Worm (Caenorhabditis elegans) whole organism, early embryonic: ENCODE data around the gene Y41D4B.17.

Experiments
- aly-1 ChIP-seq: sonication (generic microtip); optimal IDR thresholded peaks from 2 replicates; lab custom pipeline; 2016; ENCODE audit warnings: missing genetic modification characterization, missing compliant biosample characterization
- ama-1 ChIP-seq: fragments of 150-350 bp; optimal IDR thresholded peaks from 2 replicates; lab custom pipeline; 2014
- ceh-13 ChIP-seq: fragments of 200-800 bp; sonication (Bioruptor generic); optimal IDR thresholded peaks from 2 replicates; lab custom pipeline; 2018; ENCODE audit warnings: mild to moderate bottlenecking, missing genetic modification characterization, missing compliant biosample characterization
- ceh-36 ChIP-seq: sonication (generic microtip); optimal IDR thresholded peaks from 2 replicates; lab custom pipeline; 2016; ENCODE audit warnings: missing genetic modification characterization, inconsistent platforms, missing compliant biosample characterization
- hmg-4 ChIP-seq: fragments of 200-800 bp; sonication (Bioruptor generic); optimal IDR thresholded peaks from 2 replicates; lab custom pipeline; 2018; ENCODE audit warnings: mild to moderate bottlenecking, missing genetic modification characterization, missing compliant biosample characterization
- scrt-1 ChIP-seq: fragments of 200-800 bp; sonication (Bioruptor generic); IDR thresholded peaks from 2 replicates; pipeline ENCODE4 v1.3.6; 2022; ENCODE audit warnings: missing genetic modification characterization, missing compliant biosample characterization
- tbx-37 ChIP-seq: fragments of 200-800 bp; sonication (Bioruptor generic); conservative IDR thresholded peaks from 2 replicates; pipeline ENCODE4 v1.3.6; 2022; ENCODE audit warnings: missing genetic modification reagents, missing genetic modification characterization, missing compliant biosample characterization

ce11 chrIV:1600784-1601183 is 40.9 kb downstream of the Y41D4B.17 start:
- TF ChIP-seq ceh-36 (tag; lab: Kevin White, UChicago) (no peak), aly-1 (tag; lab: Kevin White, UChicago) (no peak), ceh-13 (GFP tag; lab: Kevin White, UChicago) (no peak), hmg-4 (GFP tag; lab: Kevin White, UChicago) (no peak), ama-1 (lab: Kevin White, UChicago) (no peak), tbx-37 (GFP tag; lab: Robert Waterston, UW) (no peak), scrt-1 (GFP tag; lab: Robert Waterston, UW) (no peak)
